Worm (Caenorhabditis elegans) whole organism, L1 larva: ENCODE measurements around the gene swt-5.
A peak's percentile ranks its signal among the peaks of the same experiment; 100 is the strongest.

ENCODE experiments used
- C16A3.4 ChIP-seq: fragments of 150-350 bp; optimal IDR thresholded peaks from 2 replicates; lab custom pipeline; 2014; ENCODE audit warnings: missing biosample characterization, missing genetic modification characterization
- aha-1 ChIP-seq: fragments of 150-350 bp; optimal IDR thresholded peaks from 2 replicates; lab custom pipeline; 2014; ENCODE audit warnings: missing biosample characterization, missing genetic modification characterization
- alr-1 ChIP-seq: fragments of 200-800 bp; sonication (Bioruptor generic); optimal IDR thresholded peaks from 2 replicates; lab custom pipeline; 2018; ENCODE audit warnings: borderline replicate concordance, mild to moderate bottlenecking, missing genetic modification characterization, missing compliant biosample characterization
- ama-1 ChIP-seq: fragments of 150-350 bp; optimal IDR thresholded peaks from 2 replicates; lab custom pipeline; 2014
- blmp-1 ChIP-seq: fragments of 150-350 bp; optimal IDR thresholded peaks from 2 replicates; lab custom pipeline; 2014; ENCODE audit warnings: missing biosample characterization, missing genetic modification characterization
- ceh-8 ChIP-seq: fragments of 200-800 bp; sonication (Bioruptor generic); optimal IDR thresholded peaks from 2 replicates; lab custom pipeline; 2018; ENCODE audit warnings: mild to moderate bottlenecking, missing genetic modification characterization, moderate library complexity, missing compliant biosample characterization
- dpl-1 ChIP-seq, 3 experiments: fragments of 150-350 bp in 2 of 3; sonication (generic microtip) in 1 of 3; optimal IDR thresholded peaks; 2 replicates each; lab custom pipeline; 2014 to 2017; ENCODE audit warnings: missing biosample characterization in 3 of 3, missing genetic modification characterization in 3 of 3, missing genetic modification reagents in 3 of 3
- efl-1 ChIP-seq, 4 experiments: fragments of 150-350 bp; optimal IDR thresholded peaks in 3 of 4; peaks in 1 of 4; 1 replicate in 1 of 4; 2 replicates in 3 of 4; lab custom pipeline; 2014; ENCODE audit warnings: missing biosample characterization in 2 of 4, missing genetic modification characterization in 2 of 4, missing genetic modification reagents in 2 of 4
- egl-27 ChIP-seq, 2 experiments: fragments of 150-350 bp in 1 of 2; sonication (generic microtip); optimal IDR thresholded peaks; 3 replicates each; lab custom pipeline; 2017 to 2018; ENCODE audit warnings: missing biosample characterization in 2 of 2, missing genetic modification characterization in 2 of 2, missing genetic modification reagents in 2 of 2
- elt-2 ChIP-seq: sonication (generic microtip); optimal IDR thresholded peaks from 2 replicates; lab custom pipeline; 2016; ENCODE audit warnings: missing genetic modification characterization, mild to moderate bottlenecking, inconsistent platforms, missing compliant biosample characterization, missing genetic modification reagents
- elt-3 ChIP-seq, 6 experiments: fragments of 150-350 bp in 1 of 6; sonication (generic microtip); optimal IDR thresholded peaks; 2 replicates each; lab custom pipeline; 2017 to 2018; ENCODE audit warnings: missing biosample characterization in 6 of 6, missing genetic modification characterization in 6 of 6, inconsistent platforms in 1 of 6
- hlh-17 ChIP-seq: fragments of 200-800 bp; sonication (Bioruptor generic); optimal IDR thresholded peaks from 2 replicates; lab custom pipeline; 2018; ENCODE audit warnings: missing genetic modification characterization, mild to moderate bottlenecking, missing compliant biosample characterization, moderate library complexity, borderline replicate concordance
- hpl-2 ChIP-seq: fragments of 150-350 bp; optimal IDR thresholded peaks from 2 replicates; lab custom pipeline; 2014; ENCODE audit warnings: missing biosample characterization, missing genetic modification reagents, missing genetic modification characterization
- lin-15B ChIP-seq: fragments of 150-350 bp; sonication (generic microtip); optimal IDR thresholded peaks from 3 replicates; lab custom pipeline; 2014; ENCODE audit warnings: missing biosample characterization, missing genetic modification characterization
- lin-39 ChIP-seq: fragments of 150-350 bp; optimal IDR thresholded peaks from 2 replicates; lab custom pipeline; 2014; ENCODE audit warnings: missing biosample characterization, missing genetic modification reagents, missing genetic modification characterization
- lsy-2 ChIP-seq, 2 experiments: fragments of 150-350 bp; optimal IDR thresholded peaks; 2 replicates each; lab custom pipeline; 2014; ENCODE audit warnings: missing biosample characterization in 2 of 2, missing genetic modification characterization in 2 of 2
- mdl-1 ChIP-seq, 2 experiments: fragments of 150-350 bp; optimal IDR thresholded peaks; 2 replicates each; lab custom pipeline; 2014 to 2017; ENCODE audit warnings: missing biosample characterization in 2 of 2, missing genetic modification characterization in 2 of 2, inconsistent platforms in 1 of 2
- mef-2 ChIP-seq: fragments of 150-350 bp; optimal IDR thresholded peaks from 2 replicates; lab custom pipeline; 2014; ENCODE audit warnings: missing biosample characterization, missing genetic modification characterization
- nhr-20 ChIP-seq: sonication (generic microtip); optimal IDR thresholded peaks from 2 replicates; lab custom pipeline; 2016; ENCODE audit warnings: mild to moderate bottlenecking, missing genetic modification characterization, missing compliant biosample characterization
- nhr-237 ChIP-seq: fragments of 150-350 bp; optimal IDR thresholded peaks from 2 replicates; lab custom pipeline; 2014; ENCODE audit warnings: missing biosample characterization, missing genetic modification characterization
- nhr-47 ChIP-seq: sonication (generic microtip); optimal IDR thresholded peaks from 2 replicates; lab custom pipeline; 2016; ENCODE audit warnings: mild to moderate bottlenecking, missing genetic modification characterization, moderate library complexity, missing compliant biosample characterization
- nhr-71 ChIP-seq: sonication (generic microtip); optimal IDR thresholded peaks from 2 replicates; lab custom pipeline; 2016; ENCODE audit warnings: mild to moderate bottlenecking, missing genetic modification characterization, moderate library complexity, missing compliant biosample characterization
- nhr-84 ChIP-seq: sonication (generic microtip); optimal IDR thresholded peaks from 2 replicates; lab custom pipeline; 2017; ENCODE audit warnings: missing biosample characterization, missing genetic modification characterization
- nhr-85 ChIP-seq: sonication (generic microtip); peaks from one replicate; lab custom pipeline; 2016; ENCODE audit warnings: missing genetic modification characterization, inconsistent platforms, missing compliant biosample characterization
- skn-1 ChIP-seq: fragments of 150-350 bp; optimal IDR thresholded peaks from 2 replicates; lab custom pipeline; 2014; ENCODE audit warnings: missing biosample characterization, missing genetic modification characterization
- snu-23 ChIP-seq: sonication (generic microtip); optimal IDR thresholded peaks from 2 replicates; lab custom pipeline; 2016; ENCODE audit warnings: missing genetic modification characterization, missing compliant biosample characterization
- sox-4 ChIP-seq: sonication (generic microtip); optimal IDR thresholded peaks from 2 replicates; lab custom pipeline; 2016; ENCODE audit warnings: missing genetic modification characterization, missing compliant biosample characterization
- sptf-1 ChIP-seq: fragments of 150-350 bp; optimal IDR thresholded peaks from 2 replicates; lab custom pipeline; 2014; ENCODE audit warnings: missing biosample characterization, missing genetic modification characterization
- sup-37 ChIP-seq: fragments of 200-800 bp; sonication (Bioruptor generic); optimal IDR thresholded peaks from 2 replicates; lab custom pipeline; 2018; ENCODE audit warnings: mild to moderate bottlenecking, missing genetic modification characterization, missing compliant biosample characterization
- swsn-7 ChIP-seq: sonication (generic microtip); optimal IDR thresholded peaks from 2 replicates; lab custom pipeline; 2016; ENCODE audit warnings: missing genetic modification characterization, missing compliant biosample characterization
- unc-130 ChIP-seq: fragments of 150-350 bp; optimal IDR thresholded peaks from 2 replicates; lab custom pipeline; 2017; ENCODE audit warnings: missing biosample characterization, missing genetic modification characterization, inconsistent platforms
- unc-30 ChIP-seq: sonication (generic microtip); optimal IDR thresholded peaks from 2 replicates; lab custom pipeline; 2017; ENCODE audit warnings: missing biosample characterization, missing genetic modification characterization
- zag-1 ChIP-seq: fragments of 150-350 bp; optimal IDR thresholded peaks from 2 replicates; lab custom pipeline; 2014; ENCODE audit warnings: missing biosample characterization, missing genetic modification characterization

The swt-5 gene

DNA sequence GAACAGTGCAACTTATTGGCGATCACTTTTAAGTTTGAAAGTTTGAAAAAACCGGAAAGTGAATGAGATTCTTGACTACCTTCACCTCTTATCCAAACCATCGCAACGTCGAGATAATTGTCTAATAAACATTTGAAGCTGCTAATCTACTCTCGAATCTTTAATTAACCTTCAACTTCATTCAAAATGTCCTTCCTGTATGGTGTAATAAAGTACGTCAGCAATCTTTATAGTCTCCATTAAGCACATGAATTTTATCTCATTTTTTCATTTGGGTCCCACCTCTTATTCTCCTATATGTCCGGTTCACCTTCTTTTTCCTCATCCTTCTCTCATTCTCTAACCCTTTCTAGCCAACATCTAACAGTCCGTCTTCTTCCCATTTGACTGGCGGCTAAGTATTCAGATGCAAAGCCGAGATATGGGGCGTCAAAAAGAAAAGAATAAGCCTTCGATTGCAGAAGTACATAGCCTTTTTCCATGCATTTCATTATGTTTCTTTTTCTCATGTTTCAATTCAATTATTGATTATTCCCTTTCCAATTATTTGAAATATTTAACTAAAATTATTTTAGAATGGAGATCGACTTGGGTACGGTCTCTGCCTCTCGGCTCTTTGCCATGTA, at the start of gene swt-5:
Gene swt-5, plus strand, starts transcription at position 576 of the 626 bp plus-strand sequence.
- TF ChIP-seq skn-1 (tag; lab: Kevin White, UChicago) (no peak), blmp-1 (tag; lab: Kevin White, UChicago) (no peak), lsy-2 (tag; optimal IDR thresholded peaks at IDR 0.05; lab: Kevin White, UChicago) (no peak), sptf-1 (tag; lab: Kevin White, UChicago) (no peak), nhr-84 (tag; lab: Kevin White, UChicago) (no peak)

DNA sequence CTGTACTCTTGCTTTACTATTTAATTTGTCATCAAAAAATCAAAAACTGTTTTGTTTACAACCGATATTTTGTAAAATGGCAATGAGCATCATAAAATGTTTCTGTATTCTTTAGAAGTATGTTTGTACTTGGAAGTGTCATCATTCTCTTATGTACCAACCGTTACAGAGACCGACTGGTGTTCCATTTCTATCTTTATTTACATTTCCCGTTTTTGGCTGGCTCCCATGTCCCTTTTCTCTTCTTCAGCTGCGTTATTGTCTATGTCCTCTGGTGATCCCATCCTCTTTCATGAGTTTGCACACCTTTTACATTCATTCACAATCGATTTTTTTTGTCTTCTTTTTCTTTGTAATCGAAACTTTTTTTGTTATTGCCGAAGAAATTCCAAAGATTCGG, 49.7 kb upstream of the swt-5 start:
- TF ChIP-seq nhr-71 (tag; lab: Kevin White, UChicago) = no peak
- no peak for TF ChIP-seq hpl-2 (GFP tag; lab: Kevin White, UChicago)
- no peak for TF ChIP-seq sup-37 (GFP tag; lab: Kevin White, UChicago)
- TF ChIP-seq nhr-20 (tag; lab: Kevin White, UChicago) = no peak
- TF ChIP-seq ceh-8 (GFP tag; lab: Kevin White, UChicago) = no peak
- no peak for TF ChIP-seq swsn-7 (tag; lab: Kevin White, UChicago)
- TF ChIP-seq mef-2 = no peak
- no peak for TF ChIP-seq sox-4

DNA sequence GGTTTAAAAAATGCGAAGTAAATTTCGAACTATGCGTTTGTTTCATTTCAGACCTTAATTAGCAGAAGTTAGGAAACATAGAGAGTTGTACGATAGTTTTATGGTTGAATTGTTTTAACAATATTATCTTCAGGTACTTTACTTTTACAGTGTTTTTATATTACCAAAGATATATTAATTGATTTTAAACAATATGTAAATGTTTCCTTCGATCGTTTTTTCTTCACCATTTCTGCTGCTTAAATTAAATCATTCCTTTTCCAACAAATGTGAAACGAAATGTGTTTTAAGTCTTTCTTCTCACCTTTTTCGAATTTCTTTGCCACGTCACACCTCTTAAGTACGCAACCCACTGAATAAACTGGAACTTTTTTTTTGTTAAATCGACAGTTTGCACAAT, 47.9 kb upstream of the swt-5 start:
- no peak for TF ChIP-seq nhr-85 (tag; lab: Kevin White, UChicago)
- TF ChIP-seq snu-23 (GFP tag; lab: Kevin White, UChicago) = no peak
- TF ChIP-seq mdl-1 (tag; optimal IDR thresholded peaks at IDR 0.05; lab: Kevin White, UChicago) = no peak
- TF ChIP-seq nhr-237 (tag; lab: Kevin White, UChicago) = no peak
- no peak for TF ChIP-seq egl-27 (tag; optimal IDR thresholded peaks at IDR 0.05; lab: Kevin White, UChicago)
- TF ChIP-seq ceh-8 (GFP tag; lab: Kevin White, UChicago) = no peak
- TF ChIP-seq nhr-47 (tag; lab: Kevin White, UChicago) = no peak
- TF ChIP-seq unc-30 (tag; lab: Kevin White, UChicago) = no peak
- TF ChIP-seq lin-15B (tag; lab: Kevin White, UChicago) = no peak

DNA sequence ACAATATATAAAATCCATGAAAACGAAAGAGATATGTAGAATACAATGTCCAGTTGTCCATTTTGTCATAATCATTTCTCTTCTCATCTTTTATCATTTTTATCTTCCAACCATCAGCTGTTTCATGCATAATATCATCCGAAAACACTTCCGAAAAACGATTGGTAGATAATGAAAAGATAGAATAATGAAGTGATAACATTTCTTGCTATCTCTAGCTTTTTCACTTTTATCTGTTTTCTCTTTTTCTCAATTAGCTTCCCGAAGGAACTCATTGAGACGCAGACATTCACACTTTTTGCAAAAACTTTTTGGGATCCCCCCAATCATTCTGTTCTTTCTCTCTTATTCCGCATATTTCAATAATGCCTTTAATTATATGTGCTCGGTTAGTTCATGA, 47.3 kb upstream of the swt-5 start:
- TF ChIP-seq elt-2 (tag; lab: Kevin White, UChicago) (peak; percentile 60), skn-1 (tag; lab: Kevin White, UChicago) (no peak), blmp-1 (tag; lab: Kevin White, UChicago) (peak; percentile 95), zag-1 (no peak), elt-3 (tag; optimal IDR thresholded peaks at IDR 0.05; lab: Kevin White, UChicago) (peak in 1 of 6 experiments; percentile 31)
- TF ChIP-seq, all 84 proteins: peak for 3

DNA sequence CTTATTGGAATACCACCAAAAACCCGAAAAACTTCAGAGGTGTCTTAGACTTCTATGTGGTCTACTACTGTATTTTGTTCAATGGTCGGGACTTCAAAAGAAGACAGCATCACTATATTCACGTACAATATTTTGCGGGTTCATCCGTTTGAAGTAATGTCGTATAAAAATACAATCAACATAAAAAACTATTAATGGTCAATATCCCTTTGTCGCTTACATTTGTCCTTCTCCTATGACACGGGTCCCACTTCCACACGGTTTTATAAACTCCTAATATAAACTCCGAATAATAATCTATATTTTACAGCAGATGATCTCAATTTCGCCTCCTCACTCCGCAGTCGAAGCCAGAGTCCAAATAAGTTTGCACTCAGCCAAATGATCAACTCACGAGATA, 43.7 kb upstream of the swt-5 start:
- TF ChIP-seq dpl-1 (GFP tag; optimal IDR thresholded peaks at IDR 0.05; lab: Kevin White, UChicago) (no peak), efl-1 (optimal IDR thresholded peaks at IDR 0.05; lab: Kevin White, UChicago) (no peak), efl-1 (GFP tag; optimal IDR thresholded peaks at IDR 0.05 in 1 of 2; lab: Kevin White, UChicago) (no peak), alr-1 (no peak), C16A3.4 (tag; lab: Kevin White, UChicago) (no peak), sox-4 (no peak), nhr-237 (tag; lab: Kevin White, UChicago) (no peak)

DNA sequence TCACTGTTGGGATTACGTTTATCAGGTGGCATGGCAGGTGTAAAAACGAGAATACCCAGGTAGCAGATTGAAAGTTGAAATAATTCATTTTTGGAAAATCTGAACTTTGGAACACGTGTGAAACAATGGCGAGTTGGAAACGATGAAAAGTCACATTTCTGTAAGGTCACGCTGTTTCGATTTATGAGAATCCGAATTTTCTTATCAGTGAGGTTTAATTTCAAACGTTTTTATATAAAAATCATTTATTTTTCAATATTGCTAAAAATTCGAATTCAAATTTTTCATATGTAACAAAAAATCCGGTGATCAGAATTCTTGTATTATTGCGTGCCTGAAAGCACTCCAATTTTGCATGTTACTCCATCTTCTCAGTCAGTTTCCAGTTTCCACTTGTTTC, 38.6 kb upstream of the swt-5 start, which contains the start of gene F07D3.3:
Gene F07D3.3, minus strand, starts transcription at position 101 of the 400 bp plus-strand sequence.
- TF ChIP-seq C16A3.4 (tag; lab: Kevin White, UChicago) (no peak), skn-1 (tag; lab: Kevin White, UChicago) (no peak), unc-30 (tag; lab: Kevin White, UChicago) (no peak), ama-1 (lab: Kevin White, UChicago) (no peak), lin-15B (tag; lab: Kevin White, UChicago) (no peak), efl-1 (optimal IDR thresholded peaks at IDR 0.05; lab: Kevin White, UChicago) (no peak), efl-1 (GFP tag; optimal IDR thresholded peaks at IDR 0.05 in 1 of 2; lab: Kevin White, UChicago) (no peak), dpl-1 (GFP tag; optimal IDR thresholded peaks at IDR 0.05; lab: Kevin White, UChicago) (no peak), lin-39 (tag; lab: Kevin White, UChicago) (no peak), unc-130 (tag; lab: Kevin White, UChicago) (no peak), egl-27 (tag; optimal IDR thresholded peaks at IDR 0.05; lab: Kevin White, UChicago) (no peak), aha-1 (no peak), hlh-17 (GFP tag; lab: Kevin White, UChicago) (no peak)
